Worm (Caenorhabditis elegans): ENCODE measurements around the gene aqp-2.

DNA sequence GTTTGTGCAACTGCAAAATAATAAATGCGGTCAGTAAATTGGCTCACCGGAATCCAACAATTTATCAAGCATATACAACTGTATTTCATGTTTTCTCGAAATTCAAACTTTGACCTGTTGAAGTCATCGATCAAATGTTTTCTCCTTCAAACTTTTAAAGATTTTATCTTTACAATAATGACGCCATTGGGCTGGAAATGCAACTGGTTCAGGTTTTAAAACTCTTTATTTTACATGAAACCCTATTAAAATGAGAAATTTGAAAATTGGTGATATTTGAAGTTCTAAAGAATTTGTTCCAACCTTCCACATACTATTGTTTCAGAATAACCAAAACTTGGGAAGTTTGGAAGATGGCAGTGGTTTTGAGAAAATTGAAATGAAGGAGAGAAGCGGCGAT, 24.8 kb downstream of the aqp-2 start:
- TF ChIP-seq F39B2.1 (GFP tag; IDR thresholded peaks at IDR 0.05) (no peak), F57C9.4 (tag; optimal IDR thresholded peaks at IDR 0.05) (no peak), ztf-25 (GFP tag; IDR thresholded peaks at IDR 0.05) (no peak), cebp-1 (GFP tag; IDR thresholded peaks at IDR 0.05) (no peak), cebp-1 (tag; optimal IDR thresholded peaks at IDR 0.05) (no peak), B0035.1 (tag; optimal IDR thresholded peaks at IDR 0.05) (no peak), bed-2 (GFP tag; IDR thresholded peaks at IDR 0.05) (no peak), C06A6.2 (GFP tag; conservative IDR thresholded peaks at IDR 0.05) (no peak), F33H1.4 (GFP tag; IDR thresholded peaks at IDR 0.05) (no peak), ceh-40 (GFP tag; IDR thresholded peaks at IDR 0.05) (no peak), lin-54 (GFP tag; optimal IDR thresholded peaks at IDR 0.05) (no peak)
